Worm (Caenorhabditis elegans) whole organism, early embryonic: ENCODE results near the gene cct-7.

Experiments used
- ceh-13 ChIP-seq: fragments of 200-800 bp; sonication (Bioruptor generic); optimal IDR thresholded peaks from 2 replicates; lab custom pipeline; 2018; ENCODE audit warnings: mild to moderate bottlenecking, missing genetic modification characterization, missing compliant biosample characterization
- hnd-1 ChIP-seq: sonication (generic microtip); optimal IDR thresholded peaks from 2 replicates; lab custom pipeline; 2016; ENCODE audit warnings: missing genetic modification characterization, missing compliant biosample characterization
- sea-1 ChIP-seq: fragments of 200-800 bp; sonication (Bioruptor generic); conservative IDR thresholded peaks from 2 replicates; pipeline ENCODE4 v1.3.6; 2022; ENCODE audit warnings: missing genetic modification characterization, missing compliant biosample characterization

DNA sequence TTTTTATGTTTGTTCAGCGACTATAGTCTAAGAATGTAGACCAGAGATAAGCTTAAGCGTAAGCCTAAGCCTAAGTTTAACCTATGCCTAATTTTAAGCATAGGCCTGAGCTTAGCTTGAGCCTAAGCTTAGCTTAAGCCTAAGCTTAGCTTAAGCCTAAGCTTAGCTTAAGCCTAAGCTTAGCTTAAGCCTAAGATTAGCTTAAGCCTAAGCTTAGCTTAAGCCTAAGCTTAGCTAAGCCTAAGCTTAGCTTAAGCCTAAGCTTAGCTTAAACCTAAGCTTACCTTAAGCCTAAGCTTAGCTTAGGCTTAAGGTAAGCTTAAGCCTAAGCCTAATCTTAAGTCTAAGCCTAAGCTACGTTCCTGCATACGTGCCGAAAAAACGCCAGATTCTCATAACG lies 23.5 kb upstream of the cct-7 start:
- no peak for TF ChIP-seq sea-1 (GFP tag; lab: Robert Waterston, UW)
- TF ChIP-seq hnd-1 (tag; lab: Kevin White, UChicago) = no peak
- TF ChIP-seq ceh-13 (GFP tag; lab: Kevin White, UChicago) = no peak
